Worm (Caenorhabditis elegans): ENCODE measurements around the gene acdh-10.

acdh-10 gene

DNA sequence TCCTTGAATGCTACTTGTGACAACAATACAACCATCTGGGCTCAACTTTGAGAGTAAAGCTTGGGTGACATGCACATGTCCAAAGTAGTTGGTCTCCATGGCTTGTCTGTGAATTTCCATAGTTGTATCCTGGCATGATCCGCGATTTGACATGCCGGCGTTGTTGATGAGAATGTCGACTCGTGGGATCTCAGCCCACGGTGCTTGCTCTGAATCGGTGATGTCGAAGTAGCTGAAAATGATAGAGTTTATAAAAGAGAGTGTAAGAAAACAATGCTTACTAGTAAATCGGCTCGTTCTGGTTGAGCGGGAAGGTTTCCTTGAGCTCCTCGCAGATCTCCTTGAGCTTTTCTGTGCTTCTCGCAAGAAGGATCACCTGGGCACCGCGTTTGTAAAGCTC lies 20.3 kb upstream of the acdh-10 start:
- no peak for TF ChIP-seq ceh-39 (tag; optimal IDR thresholded peaks at IDR 0.05)
- TF ChIP-seq nhr-76 (tag; optimal IDR thresholded peaks at IDR 0.05): no peak
- TF ChIP-seq ztf-11 (tag; optimal IDR thresholded peaks at IDR 0.05): no peak
- TF ChIP-seq drap-1 (GFP tag; optimal IDR thresholded peaks at IDR 0.05): no peak
- TF ChIP-seq zip-8 (tag; optimal IDR thresholded peaks at IDR 0.05): no peak
- TF ChIP-seq bed-3 (GFP tag; optimal IDR thresholded peaks at IDR 0.05): no peak
- no peak for TF ChIP-seq snpc-4 (tag; optimal IDR thresholded peaks at IDR 0.05)
- no peak for TF ChIP-seq tbx-8 (GFP tag; optimal IDR thresholded peaks at IDR 0.05)
- no peak for TF ChIP-seq mls-2 (tag; optimal IDR thresholded peaks at IDR 0.05)
- no peak for TF ChIP-seq elt-3 (tag; optimal IDR thresholded peaks at IDR 0.05)
- TF ChIP-seq lin-13 (tag; optimal IDR thresholded peaks at IDR 0.05): no peak
- no peak for TF ChIP-seq blmp-1 (tag; optimal IDR thresholded peaks at IDR 0.05)
- TF ChIP-seq lin-32 (GFP tag; optimal IDR thresholded peaks at IDR 0.05): no peak
- no peak for TF ChIP-seq hlh-1 (tag; optimal IDR thresholded peaks at IDR 0.05)
- no peak for TF ChIP-seq ces-1 (GFP tag; optimal IDR thresholded peaks at IDR 0.05)
- TF ChIP-seq sptf-1 (tag; optimal IDR thresholded peaks at IDR 0.05): no peak

DNA sequence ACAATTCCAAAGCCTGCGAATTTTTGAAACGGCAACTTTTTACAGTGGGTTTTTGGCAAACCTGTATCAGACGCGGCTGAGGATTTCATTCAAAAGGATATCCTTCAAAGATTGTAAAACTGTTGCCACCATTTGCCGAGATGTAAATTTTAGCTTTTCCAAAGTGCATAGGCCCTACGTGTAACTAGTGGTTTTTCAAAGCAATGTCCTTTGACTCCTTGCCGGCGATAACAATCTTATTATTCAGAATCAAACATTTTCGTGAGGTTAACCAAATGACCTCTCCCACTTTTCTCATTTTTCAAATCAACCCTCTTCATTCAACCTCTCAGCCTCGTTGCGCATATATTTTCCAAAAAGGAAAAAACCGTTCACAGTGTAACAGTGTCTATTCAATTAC lies 16.6 kb upstream of the acdh-10 start, which contains the start of gene T25G12.3:
Gene T25G12.3 (plus strand): TSS at position 301 of the 400 bp plus-strand sequence.
- TF ChIP-seq M03D4.4 (tag; optimal IDR thresholded peaks at IDR 0.05): no peak
- TF ChIP-seq ceh-83 (GFP tag; optimal IDR thresholded peaks at IDR 0.05): no peak
- no peak for TF ChIP-seq snpc-4 (tag; optimal IDR thresholded peaks at IDR 0.05)
- no peak for TF ChIP-seq sem-2 (GFP tag; optimal IDR thresholded peaks at IDR 0.05)
- no peak for TF ChIP-seq lsy-2 (tag; optimal IDR thresholded peaks at IDR 0.05)
- no peak for TF ChIP-seq ceh-39 (tag; optimal IDR thresholded peaks at IDR 0.05)

DNA sequence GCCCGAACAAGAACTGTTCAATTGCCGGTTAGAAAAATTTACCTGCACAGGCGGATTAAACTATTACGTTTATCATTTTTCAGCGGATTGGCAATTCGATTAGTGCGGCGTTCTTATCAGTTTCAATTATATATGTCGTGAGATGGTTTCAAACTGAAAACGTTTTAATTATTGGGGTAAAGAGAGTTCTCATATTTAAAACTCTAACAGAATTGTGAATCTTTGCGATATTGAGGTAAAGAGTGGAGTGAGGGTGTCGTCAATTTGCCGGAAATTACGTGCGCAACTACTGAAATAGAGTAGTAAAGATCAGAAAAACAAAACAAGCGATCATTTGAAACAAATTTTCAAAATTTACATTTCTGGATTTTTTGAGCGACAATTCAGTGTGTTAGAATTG lies 15.4 kb upstream of the acdh-10 start, which contains the start of gene T25G12.6:
Gene T25G12.6 (minus strand): TSS at position 101 of the 400 bp plus-strand sequence.
- TF ChIP-seq blmp-1 (tag; optimal IDR thresholded peaks at IDR 0.05) (no peak), sptf-1 (tag; optimal IDR thresholded peaks at IDR 0.05) (no peak)

DNA sequence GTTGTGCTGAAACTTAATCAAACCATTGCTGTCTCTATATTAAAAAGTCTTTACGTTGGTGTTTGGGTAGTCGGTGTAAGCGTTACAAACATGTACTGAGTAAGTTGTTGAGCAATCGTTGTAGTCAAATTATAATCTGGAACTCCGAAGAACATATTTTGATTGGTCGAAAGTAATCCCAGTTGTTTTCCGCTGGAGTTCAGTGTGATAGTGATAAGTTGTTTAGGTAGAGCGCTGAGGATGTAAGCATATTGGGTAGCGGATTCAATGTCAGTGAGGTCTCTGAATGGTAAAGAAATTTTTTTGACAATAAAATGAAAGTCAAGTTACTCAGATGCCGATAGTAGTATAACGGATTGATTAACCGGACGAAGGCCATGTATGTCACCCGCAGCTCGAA lies 12.7 kb upstream of the acdh-10 start:
- no peak for TF ChIP-seq nhr-12 (tag; optimal IDR thresholded peaks at IDR 0.05)
- TF ChIP-seq blmp-1 (tag; optimal IDR thresholded peaks at IDR 0.05): no peak
- no peak for TF ChIP-seq ceh-83 (GFP tag; optimal IDR thresholded peaks at IDR 0.05)
- no peak for TF ChIP-seq M03D4.4 (tag; optimal IDR thresholded peaks at IDR 0.05)
- no peak for TF ChIP-seq nhr-237 (tag; optimal IDR thresholded peaks at IDR 0.05)
- no peak for TF ChIP-seq nhr-76 (tag; optimal IDR thresholded peaks at IDR 0.05)

DNA sequence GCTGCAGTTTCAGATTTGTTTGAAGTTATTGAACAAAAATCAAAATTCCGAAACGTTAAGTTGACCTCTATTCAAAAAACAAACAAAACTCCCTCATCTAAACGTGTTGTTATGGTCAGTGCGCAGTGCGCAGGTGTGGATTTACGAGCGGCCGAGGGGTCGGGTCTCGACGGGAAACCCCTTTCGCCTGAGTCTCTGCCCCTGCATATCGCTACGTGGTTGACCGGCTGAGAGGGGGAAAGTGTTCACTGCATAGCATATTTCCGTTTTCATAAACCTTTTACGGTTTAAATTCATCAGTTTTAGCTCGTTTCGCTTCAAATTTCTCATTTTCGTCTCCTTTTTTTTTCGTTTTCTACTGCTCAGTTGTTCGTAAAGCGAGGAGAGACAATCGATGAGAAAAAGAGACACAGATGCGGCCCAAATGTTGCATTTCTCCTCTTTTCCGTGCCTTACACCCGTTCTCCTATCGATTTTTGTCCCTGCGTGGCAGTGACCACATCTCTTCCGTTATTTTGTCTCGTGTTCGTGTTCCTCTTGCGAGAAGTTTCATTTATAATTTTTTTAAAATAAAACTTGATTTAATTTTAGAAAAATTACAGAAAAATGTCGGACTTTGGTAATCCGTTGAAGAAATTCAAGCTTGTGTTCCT lies 7.3 kb upstream of the acdh-10 start, which contains the start of gene rab-6.2:
Gene rab-6.2 (plus strand): TSS at position 603 of the 653 bp plus-strand sequence.
- TF ChIP-seq nhr-237 (tag; optimal IDR thresholded peaks at IDR 0.05): no peak
- no peak for TF ChIP-seq flh-1 (GFP tag; optimal IDR thresholded peaks at IDR 0.05)
- TF ChIP-seq sptf-1 (tag; optimal IDR thresholded peaks at IDR 0.05): peak; percentile 9
- peak; percentile 12 for TF ChIP-seq ces-1 (GFP tag; optimal IDR thresholded peaks at IDR 0.05)
- no peak for TF ChIP-seq sem-2 (GFP tag; optimal IDR thresholded peaks at IDR 0.05)
- no peak for TF ChIP-seq nhr-12 (tag; optimal IDR thresholded peaks at IDR 0.05)
- no peak for TF ChIP-seq ceh-83 (GFP tag; optimal IDR thresholded peaks at IDR 0.05)
- no peak for TF ChIP-seq lin-32 (GFP tag; optimal IDR thresholded peaks at IDR 0.05)
- TF ChIP-seq ceh-43 (GFP tag; optimal IDR thresholded peaks at IDR 0.05): no peak
- TF ChIP-seq nhr-28 (tag; optimal IDR thresholded peaks at IDR 0.05): no peak
- TF ChIP-seq mab-5 (tag; optimal IDR thresholded peaks at IDR 0.05): no peak
- TF ChIP-seq blmp-1 (tag; optimal IDR thresholded peaks at IDR 0.05): no peak
- TF ChIP-seq cnd-1 (tag; optimal IDR thresholded peaks at IDR 0.05): peak; percentile 32
- peak; percentile 45 for TF ChIP-seq ham-2 (GFP tag; optimal IDR thresholded peaks at IDR 0.05)
- no peak for TF ChIP-seq unc-39 (tag; optimal IDR thresholded peaks at IDR 0.05)
- TF ChIP-seq nhr-2 (tag; optimal IDR thresholded peaks at IDR 0.05): peak; percentile 75
- no peak for TF ChIP-seq mls-2 (tag; optimal IDR thresholded peaks at IDR 0.05)
- TF ChIP-seq snpc-4 (tag; optimal IDR thresholded peaks at IDR 0.05): no peak
- no peak for TF ChIP-seq unc-120 (tag; optimal IDR thresholded peaks at IDR 0.05; ENCODE audit: poor library complexity, severe bottlenecking)
- no peak for TF ChIP-seq lin-13 (tag; optimal IDR thresholded peaks at IDR 0.05)
- no peak for TF ChIP-seq nhr-76 (tag; optimal IDR thresholded peaks at IDR 0.05)
- no peak for TF ChIP-seq elt-1 (tag; optimal IDR thresholded peaks at IDR 0.05; ENCODE audit: borderline replicate concordance, insufficient read depth)
- TF ChIP-seq elt-3 (tag; optimal IDR thresholded peaks at IDR 0.05): no peak
- no peak for TF ChIP-seq ztf-11 (tag; optimal IDR thresholded peaks at IDR 0.05)
- no peak for TF ChIP-seq tbx-8 (GFP tag; optimal IDR thresholded peaks at IDR 0.05)
- no peak for TF ChIP-seq unc-62 (GFP tag; optimal IDR thresholded peaks at IDR 0.05)
- TF ChIP-seq drap-1 (GFP tag; optimal IDR thresholded peaks at IDR 0.05): no peak
- no peak for TF ChIP-seq zip-8 (tag; optimal IDR thresholded peaks at IDR 0.05)
- TF ChIP-seq pha-4 (tag; optimal IDR thresholded peaks at IDR 0.05): no peak
- no peak for TF ChIP-seq bed-3 (GFP tag; optimal IDR thresholded peaks at IDR 0.05)
- no peak for TF ChIP-seq hlh-1 (tag; optimal IDR thresholded peaks at IDR 0.05)
- TF ChIP-seq M03D4.4 (tag; optimal IDR thresholded peaks at IDR 0.05): no peak
- peak; percentile 15 for TF ChIP-seq mep-1 (tag; optimal IDR thresholded peaks at IDR 0.05)

All from whole organism, mixed stage, embryonic.